Fruit fly (Drosophila melanogaster): ENCODE measurements around the gene CG4678.

The CG4678 gene

DNA sequence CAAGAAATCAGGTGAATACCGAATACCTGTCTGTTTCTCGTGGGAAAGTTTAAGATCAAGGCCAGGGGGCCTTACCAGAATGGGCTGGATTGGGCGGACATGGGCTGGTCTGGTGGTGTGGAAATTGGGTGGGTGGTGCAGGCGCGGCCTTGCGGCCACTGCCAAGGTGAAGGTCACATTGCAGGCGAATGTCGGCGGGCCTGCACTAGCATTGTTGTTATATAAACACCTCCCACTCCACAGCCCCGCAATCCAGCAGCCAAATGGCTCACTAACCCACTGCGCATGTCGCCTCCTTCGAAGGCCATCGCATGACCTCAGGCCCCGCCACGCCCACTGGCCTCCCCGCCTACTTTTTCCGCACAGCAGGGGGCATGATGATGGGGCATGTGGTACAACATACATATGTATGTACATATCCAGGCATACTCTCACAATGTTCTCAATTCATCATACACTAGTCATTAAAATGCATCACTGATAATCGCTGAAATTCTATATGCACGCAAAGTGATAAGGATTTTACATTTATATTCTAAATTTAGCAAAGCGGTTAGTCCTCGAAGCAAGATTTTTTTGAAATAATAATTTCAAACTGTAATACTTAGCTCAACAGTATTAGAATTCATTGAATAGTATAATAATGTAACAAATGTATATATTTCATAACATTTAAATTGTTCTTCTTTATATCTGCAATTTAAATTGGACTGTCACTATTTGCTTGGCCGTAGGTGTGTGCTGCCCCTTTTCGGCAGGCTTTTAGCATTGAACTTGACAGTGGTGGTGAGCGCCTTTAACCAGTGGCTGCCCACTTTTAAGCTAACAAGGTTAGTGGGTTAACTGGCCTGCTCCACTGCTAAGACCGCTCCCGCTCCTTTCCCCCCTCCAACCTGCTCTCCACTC lies 936 bp downstream of the CG4678 start:
- TF ChIP-seq noc (tag; optimal IDR thresholded peaks at IDR 0.05): no peak

DNA sequence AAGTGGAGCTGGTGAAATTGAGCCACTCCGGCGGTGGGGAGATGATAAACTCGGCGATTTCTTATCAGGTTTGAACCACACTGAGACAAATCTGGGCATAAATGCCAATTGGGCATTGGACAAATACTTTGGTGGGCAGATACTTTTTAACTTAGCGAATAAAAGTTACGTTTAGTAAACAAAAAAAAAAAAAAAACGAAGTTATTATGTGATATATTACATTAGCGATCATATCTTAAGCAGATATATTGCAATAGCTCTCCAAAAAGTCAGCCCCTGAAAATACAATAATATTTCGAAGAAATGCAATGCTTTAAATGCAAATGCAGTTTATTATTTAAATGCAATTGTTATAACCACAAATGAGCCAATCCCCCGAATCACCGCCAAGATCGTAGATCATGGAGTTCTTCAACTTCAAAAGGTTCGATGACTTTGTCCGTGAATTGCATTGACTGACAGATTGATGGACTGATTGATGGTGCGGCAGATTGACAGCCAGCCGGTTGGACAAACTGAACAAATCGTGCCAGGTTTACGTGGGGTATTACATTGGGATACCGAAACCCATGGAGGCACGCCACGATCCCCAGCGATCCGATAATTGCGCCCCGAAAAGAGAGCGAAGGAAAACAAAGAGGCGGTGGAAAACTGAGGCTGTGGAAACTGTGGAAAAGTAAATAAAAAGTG lies 2.1 kb downstream of the CG4678 start:
- no peak for TF ChIP-seq noc (tag; optimal IDR thresholded peaks at IDR 0.05)

DNA sequence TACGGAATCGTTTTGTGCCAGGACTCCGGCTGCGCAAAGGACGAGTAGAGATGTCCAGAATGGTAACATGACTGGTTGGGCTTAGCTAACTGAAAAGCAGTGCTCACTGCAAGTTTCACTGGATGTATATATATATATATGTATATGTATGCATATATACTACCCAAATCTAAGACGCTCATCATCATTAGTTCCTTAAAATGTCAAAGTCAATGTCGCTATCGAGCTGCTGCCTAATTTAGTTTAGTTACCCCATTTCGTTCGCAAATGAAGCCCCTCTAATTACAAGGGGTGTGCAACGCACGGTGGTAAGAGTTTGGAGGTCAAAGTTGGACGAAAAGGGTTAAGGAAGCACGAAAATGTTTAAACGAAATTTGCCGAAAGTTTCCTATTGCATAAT lies 4.1 kb downstream of the CG4678 start, which contains the start of gene CG9676:
Gene CG9676 (minus strand): TSS at position 101 of the 400 bp plus-strand sequence.
- TF ChIP-seq noc (tag; optimal IDR thresholded peaks at IDR 0.05): no peak

DNA sequence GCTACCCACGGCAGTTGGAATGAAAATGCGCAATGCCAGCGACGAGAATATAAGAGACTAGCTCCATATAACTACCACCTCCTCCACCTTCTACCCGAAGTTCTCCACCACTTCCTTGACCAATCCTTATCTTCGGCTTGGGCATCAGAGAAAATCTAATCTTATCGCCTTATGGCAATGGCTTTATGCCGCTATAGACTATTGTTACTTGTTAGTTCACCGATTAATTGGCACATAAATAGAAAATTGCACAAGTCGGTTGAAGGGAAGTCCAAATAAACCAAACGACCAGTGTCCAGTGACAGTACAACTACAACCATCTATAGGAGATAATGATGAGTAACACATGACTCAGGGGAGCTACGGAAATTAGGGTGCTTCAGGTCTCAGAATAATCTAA lies 6.0 kb downstream of the CG4678 start, which contains the start of gene sphe:
Gene sphe (minus strand): TSS at position 32 of the 400 bp plus-strand sequence.
- TF ChIP-seq noc (tag; optimal IDR thresholded peaks at IDR 0.05): peak; percentile 8

DNA sequence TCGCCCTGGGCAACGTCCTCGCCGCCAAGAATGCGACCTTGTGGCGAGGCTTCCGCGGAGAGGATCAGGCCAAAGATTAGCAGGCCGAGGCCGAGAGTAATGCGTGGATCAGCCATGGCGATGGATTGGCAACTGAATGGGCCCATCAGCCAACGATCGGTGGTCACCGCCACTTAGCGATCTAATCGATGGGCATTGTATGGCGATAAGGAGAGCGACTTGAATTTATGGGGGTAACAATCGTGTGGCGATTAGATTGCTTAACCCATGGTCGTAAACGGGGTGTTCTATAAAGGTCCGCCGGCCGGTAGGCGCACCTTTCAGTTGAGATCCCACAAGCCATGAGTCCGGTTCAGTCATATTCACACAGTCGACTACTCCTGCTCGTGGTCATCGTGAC lies 7.8 kb downstream of the CG4678 start, which contains the start of the genes CG9673 and CG4653:
Gene CG9673 (minus strand): TSS at position 138 of the 400 bp plus-strand sequence.
Gene CG4653 (plus strand): TSS at position 335 of the 400 bp plus-strand sequence.
- TF ChIP-seq noc (tag; optimal IDR thresholded peaks at IDR 0.05): peak; percentile 7

DNA sequence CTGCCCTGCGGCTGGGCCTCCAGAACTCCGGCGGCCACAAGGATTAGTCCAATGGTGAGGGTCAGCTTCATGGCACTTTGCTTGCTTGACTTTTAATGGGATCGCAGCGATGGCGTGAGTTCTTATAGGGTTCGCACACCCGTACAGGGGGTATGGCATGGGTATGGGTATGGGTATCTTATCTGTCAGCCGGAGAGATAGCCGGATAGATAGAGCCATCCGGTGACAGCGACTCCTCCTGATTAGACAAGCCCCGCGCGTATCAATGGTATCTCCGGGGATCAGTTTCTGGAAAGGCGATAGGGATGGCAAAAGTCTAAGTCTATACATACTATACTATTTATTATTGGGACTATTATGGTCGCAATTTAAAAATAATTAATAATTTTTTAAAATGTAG lies 10.8 kb downstream of the CG4678 start, which contains the start of gene CG9672:
Gene CG9672 (minus strand): TSS at position 101 of the 400 bp plus-strand sequence.
- TF ChIP-seq noc (tag; optimal IDR thresholded peaks at IDR 0.05): no peak

DNA sequence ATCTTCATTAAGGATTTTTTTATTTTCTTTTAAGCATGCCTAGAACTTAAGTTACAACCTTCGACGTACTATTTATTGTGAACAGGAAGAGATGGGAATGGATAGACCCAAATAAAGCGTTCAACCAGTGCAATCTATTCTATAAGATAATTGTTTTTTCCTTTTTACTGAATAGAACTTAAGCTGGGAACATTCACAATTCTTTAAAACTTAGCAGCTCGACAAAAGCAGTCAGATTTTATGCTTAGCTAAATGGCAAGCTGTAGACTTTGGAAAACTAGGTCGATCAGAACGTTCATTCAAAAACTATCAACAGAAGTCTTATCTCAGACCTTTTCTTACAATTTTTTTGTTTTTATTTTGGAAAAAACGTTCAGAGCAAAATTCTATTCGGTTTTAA lies 15.1 kb downstream of the CG4678 start, which contains the start of gene CG13008:
Gene CG13008 (plus strand): TSS at position 301 of the 400 bp plus-strand sequence.
- TF ChIP-seq noc (tag; optimal IDR thresholded peaks at IDR 0.05): no peak

DNA sequence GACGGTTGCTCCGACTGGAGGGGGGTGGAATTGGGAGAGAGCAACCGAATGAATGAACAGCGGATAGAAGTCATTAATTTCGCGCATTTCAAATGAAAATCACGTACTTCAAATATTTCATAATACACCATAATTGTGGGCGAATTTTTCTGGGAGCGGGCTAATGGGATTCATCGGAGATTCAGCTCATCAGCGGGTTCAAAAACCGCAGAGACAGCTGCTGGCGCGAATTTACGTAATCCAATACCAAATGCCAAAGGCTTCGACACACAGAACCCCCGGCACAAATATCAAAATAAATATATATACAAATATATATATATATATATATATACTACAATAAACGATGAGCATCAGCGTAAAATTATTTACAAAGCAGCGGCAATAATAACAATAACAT lies 20.7 kb downstream of the CG4678 start:
- no peak for TF ChIP-seq noc (tag; optimal IDR thresholded peaks at IDR 0.05)

DNA sequence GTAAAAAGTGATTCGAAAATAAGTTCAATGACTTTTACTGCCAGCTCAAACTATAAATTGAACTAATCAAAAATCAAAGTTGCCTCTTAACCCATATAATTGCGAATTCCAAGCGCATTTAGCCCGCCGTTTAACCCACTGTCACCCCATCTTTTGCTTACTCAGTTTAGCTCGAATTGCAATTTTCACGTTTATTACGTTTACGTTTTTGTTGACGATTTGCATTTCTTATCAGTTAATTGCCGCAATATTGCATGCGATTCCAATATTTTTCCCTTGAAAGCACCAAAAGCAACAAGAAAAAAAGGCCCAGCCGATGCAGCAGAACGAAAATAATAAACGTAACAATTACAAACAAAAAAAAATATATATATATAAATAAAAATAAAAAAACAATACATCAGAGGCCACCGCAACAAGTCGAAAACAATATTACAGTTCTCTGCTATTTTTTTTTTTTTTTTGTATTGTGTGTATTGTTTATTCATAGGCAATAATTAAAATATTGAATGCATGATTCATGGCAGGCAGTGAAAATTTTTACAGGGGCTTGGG lies 22.3 kb downstream of the CG4678 start:
- no peak for TF ChIP-seq noc (tag; optimal IDR thresholded peaks at IDR 0.05)

DNA sequence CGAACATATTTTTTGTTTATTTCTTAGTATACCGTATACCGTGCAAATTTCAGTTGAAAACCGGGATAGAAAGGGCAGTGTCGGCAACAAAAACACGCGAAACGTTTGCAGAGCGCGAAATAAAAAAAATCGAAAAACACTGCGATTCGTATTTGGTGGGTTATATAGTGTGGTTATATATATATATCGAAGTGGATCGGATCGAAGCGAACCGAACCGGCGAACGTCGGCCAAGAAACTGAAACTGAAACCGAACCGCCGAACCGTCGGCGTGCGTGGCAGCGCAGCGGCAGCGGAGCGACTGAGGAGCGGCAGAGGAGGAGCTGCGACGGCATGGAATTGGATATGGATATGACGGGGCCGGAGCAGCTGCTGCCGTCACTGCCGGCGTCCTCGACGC lies 25.2 kb downstream of the CG4678 start, which contains the start of the genes CG32572 and CG34325:
Gene CG32572 (plus strand): TSS at position 16 of the 400 bp plus-strand sequence.
Gene CG34325 (minus strand): TSS at position 244 of the 400 bp plus-strand sequence.
- TF ChIP-seq noc (tag; optimal IDR thresholded peaks at IDR 0.05): no peak

DNA sequence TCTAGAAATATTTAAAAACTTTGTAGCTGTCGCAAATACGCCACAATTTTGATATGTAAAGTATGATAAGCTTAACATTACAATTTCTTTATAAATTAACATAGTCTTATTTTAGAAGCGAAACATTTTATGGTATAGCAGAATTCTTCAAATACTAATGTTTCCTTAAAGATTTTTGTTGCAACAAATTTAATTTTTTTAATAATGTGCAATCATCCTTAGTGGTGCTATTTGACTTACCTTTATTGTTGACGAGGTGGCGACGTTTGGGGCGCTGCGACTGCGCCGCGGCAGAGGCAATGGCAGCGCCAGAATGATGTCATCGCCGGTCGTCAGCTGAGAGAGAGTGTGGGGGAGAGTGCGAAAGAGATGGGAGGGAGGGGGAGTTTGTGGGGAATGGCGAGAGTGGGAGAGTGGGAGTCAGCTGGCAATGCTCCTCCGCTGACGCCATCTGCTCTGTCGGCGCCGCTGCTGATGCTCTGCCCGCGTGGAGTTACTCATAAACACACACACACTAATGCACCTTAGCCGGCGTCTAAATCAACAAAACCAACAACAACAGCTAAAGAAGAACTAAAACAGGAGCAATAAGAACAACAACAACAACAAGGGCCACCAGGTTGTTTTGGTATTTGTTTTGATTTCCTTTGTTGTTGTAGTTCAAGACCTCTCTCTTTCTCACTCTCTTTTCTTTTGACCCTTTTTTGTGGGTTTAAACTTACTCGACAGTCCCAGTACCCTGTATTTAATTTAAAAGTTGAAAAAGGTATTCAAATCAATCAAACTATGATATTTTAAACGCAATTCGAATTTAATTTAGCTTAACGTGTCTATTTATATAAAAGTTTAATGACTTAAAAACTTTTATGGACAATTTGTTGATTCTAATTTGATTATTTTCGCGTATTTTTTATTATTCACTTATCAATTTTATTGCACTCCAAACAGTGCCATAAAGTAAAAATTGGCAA lies 27.6 kb downstream of the CG4678 start:
- TF ChIP-seq noc (tag; optimal IDR thresholded peaks at IDR 0.05): peak; percentile 88

DNA sequence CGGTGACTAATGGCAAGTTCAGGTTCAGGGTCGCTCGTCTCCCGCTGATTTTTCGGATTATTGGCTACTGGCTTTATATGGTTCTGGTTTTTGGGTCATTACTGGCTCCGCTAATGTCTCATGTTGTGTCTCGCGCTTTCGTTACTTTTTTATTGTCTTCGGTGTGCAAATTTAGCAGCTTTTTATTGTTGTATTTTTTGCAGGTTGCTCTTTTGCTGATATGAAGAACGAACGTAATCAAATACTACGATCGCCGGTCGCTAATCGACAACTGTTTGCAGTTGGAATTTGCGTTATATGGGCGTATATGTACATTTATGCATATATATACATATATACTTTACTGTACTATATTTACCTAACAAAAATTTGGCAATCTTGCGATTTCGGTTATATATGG lies 28.6 kb downstream of the CG4678 start:
- no peak for TF ChIP-seq noc (tag; optimal IDR thresholded peaks at IDR 0.05)

DNA sequence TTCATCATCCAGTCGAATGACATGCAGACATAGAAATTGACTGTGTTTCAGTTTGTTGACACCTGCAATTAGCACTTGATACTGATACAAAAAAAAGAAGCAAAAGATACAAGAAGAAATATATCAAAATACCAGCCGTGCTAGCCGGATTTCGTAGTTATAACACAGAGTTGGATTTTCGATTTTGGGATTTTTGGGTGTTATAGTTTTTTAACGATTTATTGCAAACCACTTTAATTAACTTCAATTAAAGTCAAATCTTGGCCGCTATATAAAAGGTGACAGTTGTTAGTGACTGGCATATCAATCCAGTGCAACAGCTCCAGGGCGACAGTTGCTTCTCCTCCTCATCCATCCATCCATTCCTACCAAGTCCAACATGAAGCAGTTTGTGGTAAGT lies 34.9 kb downstream of the CG4678 start, which contains the start of gene TwdlX:
Gene TwdlX (plus strand): TSS at position 301 of the 400 bp plus-strand sequence.
- no peak for TF ChIP-seq noc (tag; optimal IDR thresholded peaks at IDR 0.05)

DNA sequence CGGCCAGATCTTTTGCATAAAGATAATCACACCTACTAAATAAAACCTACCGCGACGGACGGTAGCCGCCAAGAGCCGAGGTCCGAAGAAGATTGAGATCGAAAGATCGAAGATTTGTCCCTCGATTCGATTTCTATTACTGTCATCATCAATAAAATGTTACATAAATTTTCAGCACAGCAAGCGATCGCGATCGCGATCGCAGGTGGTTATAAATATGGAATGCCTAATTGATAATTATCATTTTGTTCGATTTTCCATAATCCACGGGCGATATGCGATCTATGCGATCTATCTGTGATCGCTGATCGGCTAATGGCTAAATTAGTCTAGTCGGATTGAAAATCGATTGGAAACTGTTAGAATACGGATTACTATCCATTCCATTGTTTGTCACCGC lies 37.3 kb downstream of the CG4678 start:
- no peak for TF ChIP-seq noc (tag; optimal IDR thresholded peaks at IDR 0.05)

DNA sequence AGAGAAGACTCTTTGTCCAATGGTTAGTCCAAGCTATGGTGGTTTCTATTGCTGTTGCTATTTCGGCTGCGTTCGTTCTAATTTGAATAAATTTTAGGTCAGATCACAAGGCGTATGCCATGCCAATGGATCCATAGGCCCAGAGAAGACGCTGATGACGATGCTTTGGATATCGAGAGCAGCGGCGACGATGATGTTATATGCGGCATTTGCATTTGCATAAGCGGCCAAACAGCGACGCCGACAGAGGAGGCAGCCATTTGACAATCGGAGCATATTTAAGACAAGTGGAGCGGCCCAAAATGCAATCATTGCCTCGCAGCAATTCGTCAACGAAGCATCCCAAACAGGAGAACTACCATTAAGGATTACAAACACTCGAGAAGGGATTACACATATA lies 38.7 kb downstream of the CG4678 start, which contains the start of gene TwdlY:
Gene TwdlY (plus strand): TSS at position 301 of the 400 bp plus-strand sequence.
- TF ChIP-seq noc (tag; optimal IDR thresholded peaks at IDR 0.05): no peak
